Worm (Caenorhabditis elegans): ENCODE measurements around the gene C44H9.5.

The C44H9.5 gene

ce11 chrV:12835388-12835787 is 14.3 kb downstream of the C44H9.5 start, which contains the start of gene C44H9.4:
Gene C44H9.4, plus strand, starts transcription at chrV:12835688.
- TF ChIP-seq aha-1 (tag; optimal IDR thresholded peaks at IDR 0.05) = no peak
- TF ChIP-seq mep-1 (tag; optimal IDR thresholded peaks at IDR 0.05) = no peak
- no peak for TF ChIP-seq lin-14 (GFP tag; optimal IDR thresholded peaks at IDR 0.05)
- no peak for TF ChIP-seq ztf-4 (tag; optimal IDR thresholded peaks at IDR 0.05)

ce11 chrV:12827219-12827618 is 22.4 kb downstream of the C44H9.5 start, which contains the start of gene ugt-15:
Gene ugt-15, plus strand, starts transcription at chrV:12827519.
- TF ChIP-seq nhr-76 (tag; optimal IDR thresholded peaks at IDR 0.05) (no peak), unc-98 (GFP tag; IDR thresholded peaks at IDR 0.05) (no peak), dsc-1 (tag; optimal IDR thresholded peaks at IDR 0.05) (no peak), F16B12.6 (tag; optimal IDR thresholded peaks at IDR 0.05) (no peak)

- TF ChIP-seq elt-2 (tag; optimal IDR thresholded peaks at IDR 0.05) = peak; percentile 78
- TF ChIP-seq nhr-20 (tag; optimal IDR thresholded peaks at IDR 0.05) = peak; percentile 50
- no peak for TF ChIP-seq nhr-12 (tag; optimal IDR thresholded peaks at IDR 0.05)
Observed at ce11 chrV:12824777-12825176, 24.9 kb downstream of the C44H9.5 start, which contains the start of gene ugt-16. Gene ugt-16, plus strand, starts transcription at chrV:12825024.

ce11 chrV:12822065-12822464 is 27.6 kb downstream of the C44H9.5 start:
- peak; percentile 44 for TF ChIP-seq nhr-20 (tag; optimal IDR thresholded peaks at IDR 0.05)
- TF ChIP-seq rnt-1 (tag; optimal IDR thresholded peaks at IDR 0.05) = no peak
- no peak for TF ChIP-seq unc-30 (tag; optimal IDR thresholded peaks at IDR 0.05)
- TF ChIP-seq elt-2 (tag; optimal IDR thresholded peaks at IDR 0.05) = peak; percentile 64

ce11 chrV:12819792-12820453 is 29.7 kb downstream of the C44H9.5 start, which contains the start of the genes ZC443.4 and ugt-18:
Gene ZC443.4, minus strand, starts transcription at chrV:12819886.
Gene ugt-18, plus strand, starts transcription at chrV:12820260.
- no peak for TF ChIP-seq jun-1 (tag; optimal IDR thresholded peaks at IDR 0.05)
- TF ChIP-seq pax-3 (tag; optimal IDR thresholded peaks at IDR 0.05) = no peak
- TF ChIP-seq blmp-1 (tag; optimal IDR thresholded peaks at IDR 0.05) = no peak
- peak; percentile 19 for TF ChIP-seq elt-2 (tag; optimal IDR thresholded peaks at IDR 0.05)

- TF ChIP-seq elt-2 (tag; optimal IDR thresholded peaks at IDR 0.05) = no peak
- peak; percentile 51 for TF ChIP-seq nhr-47 (tag; optimal IDR thresholded peaks at IDR 0.05)
- no peak for TF ChIP-seq ama-1 (optimal IDR thresholded peaks at IDR 0.05)
- TF ChIP-seq snpc-4 (tag; optimal IDR thresholded peaks at IDR 0.05) = peak; percentile 25
- TF ChIP-seq lin-14 (GFP tag; optimal IDR thresholded peaks at IDR 0.05) = peak; percentile 81
- no peak for TF ChIP-seq C04F5.9 (tag; optimal IDR thresholded peaks at IDR 0.05)
- TF ChIP-seq skn-1 (tag; optimal IDR thresholded peaks at IDR 0.05) = no peak
- TF ChIP-seq xbp-1 (tag; optimal IDR thresholded peaks at IDR 0.05) = peak; percentile 21
- TF ChIP-seq fkh-10 (GFP tag; optimal IDR thresholded peaks at IDR 0.05) = peak; percentile 42
- no peak for TF ChIP-seq nhr-237 (tag; optimal IDR thresholded peaks at IDR 0.05)
- peak in 1 of 3 experiments; percentile 17 for TF ChIP-seq dpl-1 (GFP tag; optimal IDR thresholded peaks at IDR 0.05)
- no peak for TF ChIP-seq ceh-90 (tag; optimal IDR thresholded peaks at IDR 0.05)
- peak; percentile 18 for TF ChIP-seq snu-23 (GFP tag; optimal IDR thresholded peaks at IDR 0.05)
- TF ChIP-seq nhr-77 (tag; optimal IDR thresholded peaks at IDR 0.05) = no peak
- no peak for TF ChIP-seq ceh-88 (GFP tag; IDR thresholded peaks at IDR 0.05)
- TF ChIP-seq nhr-71 (tag; optimal IDR thresholded peaks at IDR 0.05) = peak; percentile 56
- no peak for TF ChIP-seq mab-9 (GFP tag; IDR thresholded peaks at IDR 0.05)
- TF ChIP-seq ceh-82 (tag; optimal IDR thresholded peaks at IDR 0.05) = peak in 1 of 3 experiments; percentile 52
- TF ChIP-seq sox-4 (tag; optimal IDR thresholded peaks at IDR 0.05) = no peak
- TF ChIP-seq pax-3 (tag; optimal IDR thresholded peaks at IDR 0.05) = peak; percentile 78
- TF ChIP-seq fkh-8 (tag; optimal IDR thresholded peaks at IDR 0.05) = peak; percentile 88
- no peak for TF ChIP-seq blmp-1 (tag; optimal IDR thresholded peaks at IDR 0.05)
- peak; percentile 5 for TF ChIP-seq egl-13 (tag; optimal IDR thresholded peaks at IDR 0.05)
- TF ChIP-seq swsn-7 (tag; optimal IDR thresholded peaks at IDR 0.05) = peak; percentile 15
- no peak for TF ChIP-seq C34B4.2 (tag; optimal IDR thresholded peaks at IDR 0.05)
- TF ChIP-seq unc-86 (tag; optimal IDR thresholded peaks at IDR 0.05) = peak; percentile 34
- TF ChIP-seq dsc-1 (tag; optimal IDR thresholded peaks at IDR 0.05) = peak; percentile 8
- no peak for TF ChIP-seq mef-2 (tag; optimal IDR thresholded peaks at IDR 0.05)
- TF ChIP-seq ceh-63 (GFP tag; optimal IDR thresholded peaks at IDR 0.05) = no peak
- no peak for TF ChIP-seq lin-39 (tag; optimal IDR thresholded peaks at IDR 0.05)
- TF ChIP-seq lsy-2 (tag; optimal IDR thresholded peaks at IDR 0.05) = peak in 1 of 2 experiments; percentile 36
Observed at ce11 chrV:12819155-12819554, 30.5 kb downstream of the C44H9.5 start.

Measured in whole organism, L1 larva.